Fruit fly (Drosophila melanogaster) whole organism, prepupa: ENCODE measurements around the gene RhoGAPp190.

Source experiments
- CG10669 ChIP-seq: fragments of 200-800 bp; sonication (Bioruptor generic); optimal IDR thresholded peaks from 3 replicates; lab custom pipeline; 2018; ENCODE audit warnings: missing biosample characterization, mild to moderate bottlenecking, missing genetic modification characterization, moderate library complexity
- CG32006 ChIP-seq: fragments of 200-800 bp; sonication (Bioruptor generic); optimal IDR thresholded peaks from 3 replicates; lab custom pipeline; 2017; ENCODE audit warnings: missing biosample characterization, mild to moderate bottlenecking, missing genetic modification characterization
- Ets21C ChIP-seq: fragments of 200-800 bp; sonication (Bioruptor generic); optimal IDR thresholded peaks from 3 replicates; lab custom pipeline; 2016; ENCODE audit warnings: missing biosample characterization, missing genetic modification characterization
- Ets96B ChIP-seq: fragments of 200-800 bp; optimal IDR thresholded peaks from 2 replicates; lab custom pipeline; 2019; ENCODE audit warnings: missing biosample characterization, mild to moderate bottlenecking, missing genetic modification characterization, moderate library complexity
- Gug ChIP-seq: fragments of 200-800 bp; sonication (Bioruptor generic); IDR thresholded peaks from 2 replicates; pipeline ENCODE4 v1.3.6; 2022; ENCODE audit warnings: missing biosample characterization, missing genetic modification characterization
- Hr38 ChIP-seq: sonication (Bioruptor generic); optimal IDR thresholded peaks from 2 replicates; lab custom pipeline; 2016; ENCODE audit warnings: missing biosample characterization, missing genetic modification characterization
- Hr4 ChIP-seq: fragments of 200-800 bp; sonication (Bioruptor generic); optimal IDR thresholded peaks from 3 replicates; lab custom pipeline; 2016; ENCODE audit warnings: missing biosample characterization, missing genetic modification characterization
- OdsH ChIP-seq: fragments of 200-800 bp; sonication (Bioruptor generic); optimal IDR thresholded peaks from 3 replicates; lab custom pipeline; 2016; ENCODE audit warnings: missing biosample characterization, missing genetic modification characterization
- Sox14 ChIP-seq: fragments of 200-800 bp; sonication (Bioruptor generic); optimal IDR thresholded peaks from 3 replicates; lab custom pipeline; 2016; ENCODE audit warnings: missing biosample characterization, missing genetic modification characterization
- fd85E ChIP-seq: fragments of 200-800 bp; sonication (Bioruptor generic); optimal IDR thresholded peaks from 3 replicates; lab custom pipeline; 2016; ENCODE audit warnings: missing biosample characterization, missing genetic modification characterization
- lz ChIP-seq: fragments of 200-800 bp; sonication (Bioruptor generic); optimal IDR thresholded peaks from 3 replicates; lab custom pipeline; 2016; ENCODE audit warnings: missing biosample characterization, missing genetic modification characterization
- net ChIP-seq: fragments of 200-800 bp; sonication (Bioruptor generic); optimal IDR thresholded peaks from 3 replicates; lab custom pipeline; 2016; ENCODE audit warnings: missing biosample characterization, missing genetic modification characterization
- salr ChIP-seq, 2 experiments: fragments of 200-800 bp; sonication (Bioruptor generic); optimal IDR thresholded peaks; 3 replicates each; lab custom pipeline; 2016 to 2018; ENCODE audit warnings: missing biosample characterization in 2 of 2, missing genetic modification characterization in 2 of 2, mild to moderate bottlenecking in 1 of 2

DNA sequence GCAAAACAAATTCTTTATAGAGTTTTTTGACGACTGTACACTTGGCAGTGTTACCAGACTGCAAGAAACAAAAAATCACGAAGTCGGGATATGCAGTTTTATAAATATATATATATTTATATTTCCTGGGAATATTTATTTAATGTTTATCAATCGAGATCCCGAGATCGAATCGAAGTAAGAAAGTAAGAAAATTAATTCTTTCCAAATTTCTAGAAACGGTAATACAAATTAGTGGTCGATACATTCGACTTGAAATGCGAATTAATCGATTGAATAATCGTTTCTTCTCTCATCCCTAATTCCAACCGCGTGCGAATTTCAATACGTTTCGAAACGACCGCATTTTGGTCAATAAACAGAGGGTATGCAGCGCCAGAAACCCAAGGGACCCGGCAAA, 16.4 kb downstream of the RhoGAPp190 start, which contains the start of the genes CG8289 and CG5800:
- no peak for TF ChIP-seq net (GFP tag; lab: Kevin White, UChicago)
- no peak for TF ChIP-seq CG32006 (GFP tag; lab: Kevin White, UChicago)
- no peak for TF ChIP-seq fd85E (GFP tag; lab: Kevin White, UChicago)
- TF ChIP-seq Hr38 (GFP tag; lab: Kevin White, UChicago): no peak
- TF ChIP-seq Gug (GFP tag; lab: Robert Waterston, UW): no peak
- no peak for TF ChIP-seq CG10669 (GFP tag; lab: Kevin White, UChicago)
- no peak for TF ChIP-seq OdsH (GFP tag; lab: Kevin White, UChicago)
- no peak for TF ChIP-seq salr (GFP tag; optimal IDR thresholded peaks at IDR 0.05; lab: Kevin White, UChicago)
- TF ChIP-seq lz (GFP tag; lab: Kevin White, UChicago): no peak
- peak; percentile 0 for TF ChIP-seq Ets96B (tag; lab: Kevin White, UChicago)
- TF ChIP-seq Hr4: no peak
- TF ChIP-seq Ets21C: no peak
- TF ChIP-seq Sox14: no peak
